Worm (Caenorhabditis elegans) whole organism, L4/young adult: Measurements from ENCODE around the gene ttr-28.

Experiments
- W03F9.2 ChIP-seq: fragments of 150-350 bp; optimal IDR thresholded peaks from 2 replicates; lab custom pipeline; 2014; ENCODE audit warnings: missing biosample characterization, missing genetic modification characterization
- dao-5 ChIP-seq: sonication (generic microtip); optimal IDR thresholded peaks from 2 replicates; lab custom pipeline; 2016; ENCODE audit warnings: missing genotype, missing genetic modification characterization, moderate library complexity, missing compliant biosample characterization
- him-1 ChIP-seq: sonication (generic microtip); optimal IDR thresholded peaks from 2 replicates; lab custom pipeline; 2016; ENCODE audit warnings: missing genotype, missing genetic modification reagents, missing genetic modification characterization, missing compliant biosample characterization

ce11 chrV:12952287-12952686 is 47.3 kb upstream of the ttr-28 start, which contains the start of gene pqn-68:
- no peak for TF ChIP-seq him-1 (tag; lab: Kevin White, UChicago)
- no peak for TF ChIP-seq dao-5
- TF ChIP-seq W03F9.2, result no peak
